Worm (Caenorhabditis elegans): ENCODE data around the gene twk-16.

The twk-16 gene

DNA sequence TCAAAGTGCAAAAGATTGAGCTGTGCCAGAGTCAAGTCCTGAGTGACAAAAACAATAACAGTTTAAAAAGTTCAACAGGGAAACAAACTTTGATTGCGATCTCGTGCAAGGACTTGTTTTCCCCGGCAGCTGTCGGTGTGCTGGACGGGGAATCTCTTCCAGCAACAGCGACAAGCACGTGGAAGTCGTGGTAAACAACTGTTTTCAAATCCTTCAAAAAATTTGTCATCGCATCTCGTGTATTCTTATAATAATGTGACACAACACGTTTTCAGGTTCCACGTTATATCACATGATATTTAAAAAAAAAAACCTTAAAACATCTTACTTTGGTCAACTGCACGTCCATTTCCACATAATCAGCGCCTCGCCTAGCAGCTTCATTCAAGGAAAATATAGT lies 27.7 kb downstream of the twk-16 start (continued):
- TF ChIP-seq skn-1 (tag; optimal IDR thresholded peaks at IDR 0.05) = no peak
- TF ChIP-seq nhr-102 (tag; optimal IDR thresholded peaks at IDR 0.05) = no peak
- no peak for TF ChIP-seq F26F4.8 (GFP tag; conservative IDR thresholded peaks at IDR 0.05)
- peak in 1 of 2 experiments; percentile 94 for TF ChIP-seq unc-62 (GFP tag; optimal IDR thresholded peaks at IDR 0.05 in 1 of 2)
- TF ChIP-seq unc-62 (tag; optimal IDR thresholded peaks at IDR 0.05) = no peak
- TF ChIP-seq php-3 (GFP tag; IDR thresholded peaks at IDR 0.05) = no peak
- no peak for TF ChIP-seq nhr-28 (tag; optimal IDR thresholded peaks at IDR 0.05)
- TF ChIP-seq ama-1 (optimal IDR thresholded peaks at IDR 0.05) = no peak
- TF ChIP-seq mdl-1 (tag; optimal IDR thresholded peaks at IDR 0.05) = peak; percentile 3 to 47
- TF ChIP-seq nhr-42 (GFP tag; IDR thresholded peaks at IDR 0.05) = no peak
- TF ChIP-seq Y105C5A.15 (GFP tag; IDR thresholded peaks at IDR 0.05) = no peak
- peak; percentile 65 for TF ChIP-seq nhr-11 (tag; optimal IDR thresholded peaks at IDR 0.05)
- no peak for TF ChIP-seq ceh-44 (GFP tag; IDR thresholded peaks at IDR 0.05)
- TF ChIP-seq tra-1 (GFP tag; IDR thresholded peaks at IDR 0.05) = 0 out of 2 replicates have a peak, but pooled peaks have one; percentile 19
- TF ChIP-seq nhr-25 (tag; optimal IDR thresholded peaks at IDR 0.05; ENCODE audit: borderline replicate concordance, insufficient read depth) = no peak
- no peak for TF ChIP-seq Y48G9A.11 (GFP tag; IDR thresholded peaks at IDR 0.05)
- no peak for TF ChIP-seq ceh-82 (tag; optimal IDR thresholded peaks at IDR 0.05)
- no peak for TF ChIP-seq lin-15B (tag; optimal IDR thresholded peaks at IDR 0.05)
- TF ChIP-seq gei-8 (GFP tag; optimal IDR thresholded peaks at IDR 0.05) = no peak
- no peak for TF ChIP-seq dmd-8 (GFP tag; IDR thresholded peaks at IDR 0.05)
- TF ChIP-seq madf-9 (GFP tag; conservative IDR thresholded peaks at IDR 0.05) = no peak
- no peak for TF ChIP-seq ceh-28 (tag; optimal IDR thresholded peaks at IDR 0.05)
- peak in 1 of 2 experiments; percentile 98 for TF ChIP-seq daf-16 (GFP tag; optimal IDR thresholded peaks at IDR 0.05)
- TF ChIP-seq daf-16 (tag; optimal IDR thresholded peaks at IDR 0.05) = no peak
- TF ChIP-seq F10B5.3 (tag; optimal IDR thresholded peaks at IDR 0.05) = no peak
- no peak for TF ChIP-seq pqm-1 (tag; optimal IDR thresholded peaks at IDR 0.05)
- TF ChIP-seq Y75B8A.6 (GFP tag; IDR thresholded peaks at IDR 0.05) = no peak
- no peak for TF ChIP-seq ztf-7 (tag; optimal IDR thresholded peaks at IDR 0.05)
- TF ChIP-seq fkh-10 (GFP tag; optimal IDR thresholded peaks at IDR 0.05) = no peak
- TF ChIP-seq hlh-11 (tag; optimal IDR thresholded peaks at IDR 0.05) = peak; percentile 56
- peak; percentile 51 for TF ChIP-seq hlh-30 (tag; optimal IDR thresholded peaks at IDR 0.05; ENCODE audit: insufficient read depth)
- no peak for TF ChIP-seq ctbp-1 (GFP tag; IDR thresholded peaks at IDR 0.05)
- TF ChIP-seq zfp-3 (GFP tag; conservative IDR thresholded peaks at IDR 0.05) = no peak
- TF ChIP-seq zip-11 (GFP tag; IDR thresholded peaks at IDR 0.05) = no peak
- peak; percentile 31; the same call in 1 of the 2 replicates for TF ChIP-seq dmd-6 (GFP tag; IDR thresholded peaks at IDR 0.05)

DNA sequence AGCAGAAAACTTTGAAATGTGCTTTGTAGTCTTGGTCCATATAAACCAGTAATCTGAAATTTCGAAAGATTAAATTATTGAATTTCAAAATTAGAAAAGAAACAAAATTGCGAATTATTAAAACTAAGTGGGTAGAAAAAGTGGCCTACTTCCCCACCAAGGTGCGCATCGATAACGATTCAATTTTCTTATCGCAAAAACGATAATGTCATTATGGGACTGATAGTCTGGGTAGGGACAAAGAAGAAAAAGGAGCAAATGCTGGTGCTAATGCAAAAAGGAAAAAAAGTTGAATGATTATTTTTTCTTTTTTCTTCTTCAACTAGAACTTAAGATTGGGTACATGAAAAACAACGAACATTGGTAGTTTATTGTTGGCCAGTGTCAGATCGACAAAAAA lies 29.7 kb downstream of the twk-16 start, which contains the start of gene gpcp-1:
TSS of gene gpcp-1 (minus strand) at position 53 of the 400 bp plus-strand sequence.
- TF ChIP-seq D1046.2 (GFP tag; IDR thresholded peaks at IDR 0.05) (no peak), pqm-1 (tag; optimal IDR thresholded peaks at IDR 0.05) (peak; percentile 91), mxl-2 (GFP tag; conservative IDR thresholded peaks at IDR 0.05) (no peak), mdt-29 (GFP tag; IDR thresholded peaks at IDR 0.05) (no peak), nhr-28 (tag; optimal IDR thresholded peaks at IDR 0.05) (peak; percentile 46), nhr-25 (tag; optimal IDR thresholded peaks at IDR 0.05; ENCODE audit: borderline replicate concordance, insufficient read depth) (no peak), daf-16 (GFP tag; optimal IDR thresholded peaks at IDR 0.05) (no peak), daf-16 (tag; optimal IDR thresholded peaks at IDR 0.05) (peak; percentile 61), F49E8.2 (tag; optimal IDR thresholded peaks at IDR 0.05; ENCODE audit: borderline replicate concordance) (no peak), nhr-6 (tag; optimal IDR thresholded peaks at IDR 0.05) (no peak), mdl-1 (tag; optimal IDR thresholded peaks at IDR 0.05) (no peak), ztf-7 (tag; optimal IDR thresholded peaks at IDR 0.05) (no peak), ceh-44 (GFP tag; IDR thresholded peaks at IDR 0.05) (no peak), mes-2 (tag; optimal IDR thresholded peaks at IDR 0.05; ENCODE audit: poor library complexity, severe bottlenecking) (peak; percentile 26), rbr-2 (tag; optimal IDR thresholded peaks at IDR 0.05) (no peak), daf-19 (GFP tag; conservative IDR thresholded peaks at IDR 0.05) (no peak), dmd-9 (GFP tag; IDR thresholded peaks at IDR 0.05) (no peak), F37D6.2 (tag; optimal IDR thresholded peaks at IDR 0.05) (no peak), nhr-77 (tag; optimal IDR thresholded peaks at IDR 0.05) (peak; percentile 30), zip-2 (tag; optimal IDR thresholded peaks at IDR 0.05) (no peak), nhr-41 (GFP tag; IDR thresholded peaks at IDR 0.05) (no peak), egl-43 (GFP tag; IDR thresholded peaks at IDR 0.05) (no peak), dve-1 (tag; optimal IDR thresholded peaks at IDR 0.05; ENCODE audit: insufficient read depth) (peak; percentile 18), zag-1 (tag; optimal IDR thresholded peaks at IDR 0.05) (no peak), duxl-1 (tag; optimal IDR thresholded peaks at IDR 0.05; ENCODE audit: poor library complexity) (no peak)
